Worm (Caenorhabditis elegans): Measurements from ENCODE around the gene sri-21.

The sri-21 gene

ce11 chrV:3526882-3527281 is 22.8 kb upstream of the sri-21 start, which contains the start of gene str-260:
Gene str-260, plus strand, starts transcription at chrV:3527182.
- TF ChIP-seq sem-2 (GFP tag; optimal IDR thresholded peaks at IDR 0.05) (no peak), nhr-28 (tag; optimal IDR thresholded peaks at IDR 0.05) (no peak), hlh-1 (tag; optimal IDR thresholded peaks at IDR 0.05) (no peak), ceh-39 (tag; optimal IDR thresholded peaks at IDR 0.05) (no peak), ces-1 (GFP tag; optimal IDR thresholded peaks at IDR 0.05) (no peak), cnd-1 (tag; optimal IDR thresholded peaks at IDR 0.05) (no peak), sptf-1 (tag; optimal IDR thresholded peaks at IDR 0.05) (no peak), unc-39 (tag; optimal IDR thresholded peaks at IDR 0.05) (no peak), mep-1 (tag; optimal IDR thresholded peaks at IDR 0.05) (no peak), lsy-2 (tag; optimal IDR thresholded peaks at IDR 0.05) (no peak), mls-2 (tag; optimal IDR thresholded peaks at IDR 0.05) (no peak), M03D4.4 (tag; optimal IDR thresholded peaks at IDR 0.05) (no peak), ztf-11 (tag; optimal IDR thresholded peaks at IDR 0.05) (no peak), snpc-4 (tag; optimal IDR thresholded peaks at IDR 0.05) (no peak), elt-3 (tag; optimal IDR thresholded peaks at IDR 0.05) (no peak), pha-4 (tag; optimal IDR thresholded peaks at IDR 0.05) (no peak), bed-3 (GFP tag; optimal IDR thresholded peaks at IDR 0.05) (no peak), flh-1 (GFP tag; optimal IDR thresholded peaks at IDR 0.05) (no peak), ceh-83 (GFP tag; optimal IDR thresholded peaks at IDR 0.05) (no peak)

ce11 chrV:3530403-3530802 is 19.2 kb upstream of the sri-21 start, which contains the start of gene srbc-66:
Gene srbc-66, plus strand, starts transcription at chrV:3530703.
- TF ChIP-seq zip-8 (tag; optimal IDR thresholded peaks at IDR 0.05) (no peak), mab-5 (tag; optimal IDR thresholded peaks at IDR 0.05) (no peak), tbx-8 (GFP tag; optimal IDR thresholded peaks at IDR 0.05) (no peak), M03D4.4 (tag; optimal IDR thresholded peaks at IDR 0.05) (no peak), unc-39 (tag; optimal IDR thresholded peaks at IDR 0.05) (no peak), lin-13 (tag; optimal IDR thresholded peaks at IDR 0.05) (no peak), pha-4 (tag; optimal IDR thresholded peaks at IDR 0.05) (no peak), nhr-2 (tag; optimal IDR thresholded peaks at IDR 0.05) (no peak)

ce11 chrV:3535260-3535659 is 14.4 kb upstream of the sri-21 start, which contains the start of gene nhr-221:
Gene nhr-221, minus strand, starts transcription at chrV:3535360.
- TF ChIP-seq mep-1 (tag; optimal IDR thresholded peaks at IDR 0.05) (no peak), elt-3 (tag; optimal IDR thresholded peaks at IDR 0.05) (no peak), sem-2 (GFP tag; optimal IDR thresholded peaks at IDR 0.05) (no peak), lsy-2 (tag; optimal IDR thresholded peaks at IDR 0.05) (no peak), cnd-1 (tag; optimal IDR thresholded peaks at IDR 0.05) (no peak), ceh-39 (tag; optimal IDR thresholded peaks at IDR 0.05) (no peak), ces-1 (GFP tag; optimal IDR thresholded peaks at IDR 0.05) (no peak)

ce11 chrV:3538307-3538706 is 11.3 kb upstream of the sri-21 start, which contains the start of gene nhr-93:
Gene nhr-93, minus strand, starts transcription at chrV:3538407.
- TF ChIP-seq mls-2 (tag; optimal IDR thresholded peaks at IDR 0.05) (no peak), lin-32 (GFP tag; optimal IDR thresholded peaks at IDR 0.05) (no peak), nhr-12 (tag; optimal IDR thresholded peaks at IDR 0.05) (no peak), lsy-2 (tag; optimal IDR thresholded peaks at IDR 0.05) (no peak), lin-13 (tag; optimal IDR thresholded peaks at IDR 0.05) (no peak), ham-2 (GFP tag; optimal IDR thresholded peaks at IDR 0.05) (no peak), hlh-1 (tag; optimal IDR thresholded peaks at IDR 0.05) (no peak), snpc-4 (tag; optimal IDR thresholded peaks at IDR 0.05) (no peak), unc-39 (tag; optimal IDR thresholded peaks at IDR 0.05) (no peak), flh-1 (GFP tag; optimal IDR thresholded peaks at IDR 0.05) (no peak), ztf-11 (tag; optimal IDR thresholded peaks at IDR 0.05) (no peak), cnd-1 (tag; optimal IDR thresholded peaks at IDR 0.05) (no peak), ceh-83 (GFP tag; optimal IDR thresholded peaks at IDR 0.05) (no peak), pha-4 (tag; optimal IDR thresholded peaks at IDR 0.05) (no peak), sem-2 (GFP tag; optimal IDR thresholded peaks at IDR 0.05) (no peak), bed-3 (GFP tag; optimal IDR thresholded peaks at IDR 0.05) (no peak), sptf-1 (tag; optimal IDR thresholded peaks at IDR 0.05) (no peak), ceh-39 (tag; optimal IDR thresholded peaks at IDR 0.05) (no peak), mep-1 (tag; optimal IDR thresholded peaks at IDR 0.05) (no peak), nhr-2 (tag; optimal IDR thresholded peaks at IDR 0.05) (no peak)

ce11 chrV:3541117-3541516 is 8.5 kb upstream of the sri-21 start, which contains the start of gene srbc-67:
Gene srbc-67, minus strand, starts transcription at chrV:3541217.
- no peak for TF ChIP-seq ceh-43 (GFP tag; optimal IDR thresholded peaks at IDR 0.05)

ce11 chrV:3543344-3543743 is 6.3 kb upstream of the sri-21 start, which contains the start of gene nhr-222:
Gene nhr-222, minus strand, starts transcription at chrV:3543444.
- TF ChIP-seq unc-120 (tag; optimal IDR thresholded peaks at IDR 0.05; ENCODE audit: poor library complexity, severe bottlenecking) (no peak), ztf-11 (tag; optimal IDR thresholded peaks at IDR 0.05) (no peak), elt-3 (tag; optimal IDR thresholded peaks at IDR 0.05) (no peak), ceh-83 (GFP tag; optimal IDR thresholded peaks at IDR 0.05) (no peak), snpc-4 (tag; optimal IDR thresholded peaks at IDR 0.05) (no peak), elt-1 (tag; optimal IDR thresholded peaks at IDR 0.05; ENCODE audit: borderline replicate concordance, insufficient read depth) (no peak), ceh-43 (GFP tag; optimal IDR thresholded peaks at IDR 0.05) (no peak), sptf-1 (tag; optimal IDR thresholded peaks at IDR 0.05) (no peak), lin-13 (tag; optimal IDR thresholded peaks at IDR 0.05) (no peak), lsy-2 (tag; optimal IDR thresholded peaks at IDR 0.05) (no peak), zip-8 (tag; optimal IDR thresholded peaks at IDR 0.05) (no peak), lin-32 (GFP tag; optimal IDR thresholded peaks at IDR 0.05) (no peak), M03D4.4 (tag; optimal IDR thresholded peaks at IDR 0.05) (no peak), nhr-28 (tag; optimal IDR thresholded peaks at IDR 0.05) (no peak), cnd-1 (tag; optimal IDR thresholded peaks at IDR 0.05) (no peak), drap-1 (GFP tag; optimal IDR thresholded peaks at IDR 0.05) (no peak), mls-2 (tag; optimal IDR thresholded peaks at IDR 0.05) (no peak), nhr-2 (tag; optimal IDR thresholded peaks at IDR 0.05) (no peak), hlh-1 (tag; optimal IDR thresholded peaks at IDR 0.05) (no peak), nhr-12 (tag; optimal IDR thresholded peaks at IDR 0.05) (no peak)
